Fruit fly (Drosophila melanogaster): ENCODE results near the gene Upf2.

Gene Upf2

DNA sequence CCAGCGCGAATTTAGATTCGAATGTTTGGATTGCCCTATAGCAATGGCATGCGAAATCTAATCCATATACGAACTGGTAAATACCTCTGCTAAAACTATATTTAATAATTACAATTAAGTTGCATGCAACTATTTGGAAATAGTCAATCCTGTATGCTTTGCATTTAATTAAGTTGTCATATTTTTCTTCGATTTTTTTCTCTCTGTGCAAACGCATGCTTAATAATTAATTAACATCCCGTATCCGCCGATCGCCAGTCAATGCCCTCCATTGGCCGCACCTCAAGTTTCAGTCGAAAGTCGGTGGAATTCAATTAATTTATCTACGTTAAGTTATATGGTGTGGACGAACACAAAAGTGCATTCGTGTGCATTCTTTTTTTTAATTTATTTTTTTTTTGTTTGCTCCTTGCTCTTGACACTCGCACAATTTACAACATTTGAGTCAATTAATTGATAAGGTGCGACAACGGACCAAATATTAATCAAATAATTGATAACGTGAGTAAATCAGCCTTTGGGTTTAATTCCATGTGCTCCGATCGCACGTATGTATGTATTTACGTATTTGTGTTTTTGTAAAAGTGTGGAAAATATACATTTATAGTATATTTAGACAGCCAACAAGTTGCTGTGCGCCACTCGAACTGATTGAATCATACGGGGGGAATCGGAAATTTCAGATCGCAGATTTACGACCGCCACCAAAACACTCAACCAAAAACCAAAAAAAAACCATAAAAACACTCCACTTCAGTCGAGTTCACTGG is 31.2 kb upstream of the Upf2 start:
- no peak for TF ChIP-seq CG4496 (GFP tag; IDR thresholded peaks at IDR 0.05)
- no peak for TF ChIP-seq CG17806 (tag; optimal IDR thresholded peaks at IDR 0.05)
- TF ChIP-seq CG32121 (GFP tag; IDR thresholded peaks at IDR 0.05), result no peak
- TF ChIP-seq CG13204 (GFP tag; optimal IDR thresholded peaks at IDR 0.05), result no peak
- no peak for TF ChIP-seq fd96Ca (GFP tag; IDR thresholded peaks at IDR 0.05)
- no peak for TF ChIP-seq CG8159 (tag; optimal IDR thresholded peaks at IDR 0.05)

dm6 chrX:8101479-8102198 is 26.4 kb upstream of the Upf2 start, which contains the start of gene CG2258:
TSS of gene CG2258 (minus strand) at chrX:8102095.
- peak; percentile 97 for TF ChIP-seq CG32121 (GFP tag; IDR thresholded peaks at IDR 0.05)
- TF ChIP-seq CG15710 (tag; optimal IDR thresholded peaks at IDR 0.05), result peak; percentile 91
- peak; percentile 91 for TF ChIP-seq CG8301 (tag; optimal IDR thresholded peaks at IDR 0.05)
- TF ChIP-seq CG12605 (GFP tag; IDR thresholded peaks at IDR 0.05), result peak; percentile 96
- TF ChIP-seq CG10348 (GFP tag; IDR thresholded peaks at IDR 0.05), result peak; percentile 73; the same call in 1 of the 2 replicates
- peak; percentile 73 for TF ChIP-seq CG13204 (GFP tag; optimal IDR thresholded peaks at IDR 0.05)
- TF ChIP-seq D1 (tag; optimal IDR thresholded peaks at IDR 0.05), result peak; percentile 37
- TF ChIP-seq CG9948 (tag; optimal IDR thresholded peaks at IDR 0.05), result peak; percentile 88
- TF ChIP-seq Ets98B (GFP tag; IDR thresholded peaks at IDR 0.05), result peak; percentile 97
- peak; percentile 89 for TF ChIP-seq CG17806 (tag; optimal IDR thresholded peaks at IDR 0.05)
- TF ChIP-seq gl (tag; optimal IDR thresholded peaks at IDR 0.05), result peak; percentile 70
- TF ChIP-seq Pif1B (GFP tag; optimal IDR thresholded peaks at IDR 0.05), result peak; percentile 91
- peak; percentile 88 for TF ChIP-seq CG8159 (tag; optimal IDR thresholded peaks at IDR 0.05)
- peak; percentile 98 for TF ChIP-seq CG4496 (GFP tag; IDR thresholded peaks at IDR 0.05)
- TF ChIP-seq fd96Ca (GFP tag; IDR thresholded peaks at IDR 0.05), result peak; percentile 96
- TF ChIP-seq Snoo (tag; optimal IDR thresholded peaks at IDR 0.05), result peak; percentile 40
- peak; percentile 87 for TF ChIP-seq CG34367 (tag; optimal IDR thresholded peaks at IDR 0.05)
- TF ChIP-seq Pif1A (GFP tag; optimal IDR thresholded peaks at IDR 0.05), result peak; percentile 88
- peak; percentile 93 for TF ChIP-seq CG14655 (GFP tag; optimal IDR thresholded peaks at IDR 0.05)
- peak; percentile 91 for TF ChIP-seq rn (GFP tag; IDR thresholded peaks at IDR 0.05)
- TF ChIP-seq EcR (GFP tag; optimal IDR thresholded peaks at IDR 0.05), result no peak

DNA sequence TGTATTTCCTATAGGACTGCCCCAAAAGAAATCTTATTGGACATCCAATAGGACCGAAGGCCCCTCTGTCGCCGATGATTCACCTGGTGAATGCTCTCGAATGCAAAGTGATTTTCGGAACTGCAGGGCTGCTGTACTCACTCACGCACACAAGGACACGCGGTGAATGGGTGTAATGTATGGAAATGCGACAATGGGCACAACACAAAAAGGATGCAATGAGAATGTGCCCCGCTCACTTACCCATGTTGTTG is 25.5 kb upstream of the Upf2 start:
- TF ChIP-seq Pif1A (GFP tag; optimal IDR thresholded peaks at IDR 0.05) (no peak), CG32121 (GFP tag; IDR thresholded peaks at IDR 0.05) (no peak), D1 (tag; optimal IDR thresholded peaks at IDR 0.05) (no peak)

dm6 chrX:8100026-8100825 is 25.0 kb upstream of the Upf2 start:
- TF ChIP-seq Ets98B (GFP tag; IDR thresholded peaks at IDR 0.05) (peak; percentile 91), Pif1A (GFP tag; optimal IDR thresholded peaks at IDR 0.05) (peak; percentile 78), Snoo (tag; optimal IDR thresholded peaks at IDR 0.05) (peak; percentile 54), gl (tag; optimal IDR thresholded peaks at IDR 0.05) (peak; percentile 55), CG15710 (tag; optimal IDR thresholded peaks at IDR 0.05) (peak; percentile 77), CG12605 (GFP tag; IDR thresholded peaks at IDR 0.05) (peak; percentile 85), EcR (GFP tag; optimal IDR thresholded peaks at IDR 0.05) (no peak), CG17806 (tag; optimal IDR thresholded peaks at IDR 0.05) (peak; percentile 79), CG32121 (GFP tag; IDR thresholded peaks at IDR 0.05) (peak; percentile 87), D1 (tag; optimal IDR thresholded peaks at IDR 0.05) (peak; percentile 34), CG14655 (GFP tag; optimal IDR thresholded peaks at IDR 0.05) (peak; percentile 83), CG8159 (tag; optimal IDR thresholded peaks at IDR 0.05) (peak; percentile 82), CG4496 (GFP tag; IDR thresholded peaks at IDR 0.05) (peak; percentile 93), rn (GFP tag; IDR thresholded peaks at IDR 0.05) (peak; percentile 25; the same call in 1 of the 2 replicates), CG8301 (tag; optimal IDR thresholded peaks at IDR 0.05) (peak; percentile 75), CG9948 (tag; optimal IDR thresholded peaks at IDR 0.05) (peak; percentile 81), fd96Ca (GFP tag; IDR thresholded peaks at IDR 0.05) (peak; percentile 84), CG13204 (GFP tag; optimal IDR thresholded peaks at IDR 0.05) (peak; percentile 46), CG34367 (tag; optimal IDR thresholded peaks at IDR 0.05) (peak; percentile 71), Pif1B (GFP tag; optimal IDR thresholded peaks at IDR 0.05) (peak; percentile 70), CG10348 (GFP tag; IDR thresholded peaks at IDR 0.05) (0 out of 2 replicates have a peak, but pooled peaks have one; percentile 24)

DNA sequence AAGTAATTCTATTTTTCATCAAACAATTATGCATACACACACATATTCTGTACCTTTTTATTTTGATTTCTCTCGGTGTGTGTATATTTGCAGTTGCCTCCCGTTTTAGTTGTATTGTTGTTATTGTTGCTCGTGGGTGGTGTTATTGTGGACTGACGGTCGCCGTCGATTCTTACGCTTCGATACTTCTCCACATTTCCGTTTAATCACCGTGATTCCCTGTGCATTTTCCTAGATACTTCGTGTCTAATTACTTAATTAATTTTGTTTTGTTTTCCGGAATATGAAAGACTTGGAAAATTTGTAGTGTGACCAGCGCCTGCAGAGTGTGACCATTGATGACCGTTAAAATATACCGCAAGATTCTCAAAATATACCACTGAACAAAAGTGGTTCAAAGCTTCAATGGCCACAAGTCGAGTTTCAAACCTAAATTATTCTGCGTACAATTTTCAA is 18.5 kb upstream of the Upf2 start, which contains the start of gene UbcE2H:
TSS of gene UbcE2H (minus strand) at position 343 of the 456 bp plus-strand sequence.
- TF ChIP-seq fd96Ca (GFP tag; IDR thresholded peaks at IDR 0.05), result no peak
- TF ChIP-seq CG15710 (tag; optimal IDR thresholded peaks at IDR 0.05), result no peak
- peak; percentile 39 for TF ChIP-seq D1 (tag; optimal IDR thresholded peaks at IDR 0.05)
- peak; percentile 28 for TF ChIP-seq Pif1B (GFP tag; optimal IDR thresholded peaks at IDR 0.05)
- TF ChIP-seq CG14655 (GFP tag; optimal IDR thresholded peaks at IDR 0.05), result no peak
- peak; percentile 36 for TF ChIP-seq Pif1A (GFP tag; optimal IDR thresholded peaks at IDR 0.05)

Data from whole organism, pupa.